Worm (Caenorhabditis elegans): Measurements from ENCODE around the gene F21C10.7.

The F21C10.7 gene

ce11 chrV:9085845-9086244 is 26.7 kb upstream of the F21C10.7 start:
- no peak for TF ChIP-seq unc-62 (GFP tag; optimal IDR thresholded peaks at IDR 0.05)

- no peak for TF ChIP-seq unc-62 (GFP tag; optimal IDR thresholded peaks at IDR 0.05)
Observed at ce11 chrV:9088758-9089157, 23.8 kb upstream of the F21C10.7 start.

- no peak for TF ChIP-seq unc-62 (GFP tag; optimal IDR thresholded peaks at IDR 0.05)
Observed at ce11 chrV:9092209-9092608, 20.4 kb upstream of the F21C10.7 start, which contains the start of gene T27E4.1. TSS of gene T27E4.1 (plus strand) at chrV:9092345.

- no peak for TF ChIP-seq unc-62 (GFP tag; optimal IDR thresholded peaks at IDR 0.05)
Observed at ce11 chrV:9094060-9094628, 18.4 kb upstream of the F21C10.7 start.

ce11 chrV:9094976-9095375 is 17.6 kb upstream of the F21C10.7 start:
- no peak for TF ChIP-seq unc-62 (GFP tag; optimal IDR thresholded peaks at IDR 0.05)

ce11 chrV:9095613-9096317 is 16.8 kb upstream of the F21C10.7 start, which contains the start of gene F21C10.10:
TSS of gene F21C10.10 (plus strand) at chrV:9096267.
- TF ChIP-seq unc-62 (GFP tag; optimal IDR thresholded peaks at IDR 0.05) = no peak

- no peak for TF ChIP-seq unc-62 (GFP tag; optimal IDR thresholded peaks at IDR 0.05)
Observed at ce11 chrV:9096674-9097073, 15.9 kb upstream of the F21C10.7 start.

- no peak for TF ChIP-seq unc-62 (GFP tag; optimal IDR thresholded peaks at IDR 0.05)
Observed at ce11 chrV:9097213-9097612, 15.4 kb upstream of the F21C10.7 start.

ce11 chrV:9098280-9098973 is 14.1 kb upstream of the F21C10.7 start, which contains the start of gene F21C10.9:
TSS of gene F21C10.9 (minus strand) at chrV:9098696.
- no peak for TF ChIP-seq unc-62 (GFP tag; optimal IDR thresholded peaks at IDR 0.05)

- TF ChIP-seq unc-62 (GFP tag; optimal IDR thresholded peaks at IDR 0.05) = no peak
Observed at ce11 chrV:9101062-9101461, 11.5 kb upstream of the F21C10.7 start, which contains the start of gene frpr-6. TSS of gene frpr-6 (minus strand) at chrV:9101162.

- TF ChIP-seq unc-62 (GFP tag; optimal IDR thresholded peaks at IDR 0.05) = no peak
Observed at ce11 chrV:9108219-9108618, 4.3 kb upstream of the F21C10.7 start, which contains the start of gene F21C10.18. TSS of gene F21C10.18 (plus strand) at chrV:9108519.

ce11 chrV:9109281-9109680 is 3.3 kb upstream of the F21C10.7 start, which contains the start of gene pqn-31:
TSS of gene pqn-31 (plus strand) at chrV:9109581.
- no peak for TF ChIP-seq unc-62 (GFP tag; optimal IDR thresholded peaks at IDR 0.05)

ce11 chrV:9111957-9112356 is 610 bp upstream of the F21C10.7 start:
- TF ChIP-seq unc-62 (GFP tag; optimal IDR thresholded peaks at IDR 0.05) = no peak

ce11 chrV:9122004-9122403 is 9.4 kb downstream of the F21C10.7 start, which contains the start of gene F21C10.13:
TSS of gene F21C10.13 (plus strand) at chrV:9122304.
- no peak for TF ChIP-seq unc-62 (GFP tag; optimal IDR thresholded peaks at IDR 0.05)

- TF ChIP-seq unc-62 (GFP tag; optimal IDR thresholded peaks at IDR 0.05) = no peak
Observed at ce11 chrV:9123186-9123585, 10.6 kb downstream of the F21C10.7 start, which contains the start of gene F21C10.11. TSS of gene F21C10.11 (plus strand) at chrV:9123486.

- TF ChIP-seq unc-62 (GFP tag; optimal IDR thresholded peaks at IDR 0.05) = no peak
Observed at ce11 chrV:9124180-9124579, 11.6 kb downstream of the F21C10.7 start, which contains the start of gene F21C10.6. TSS of gene F21C10.6 (plus strand) at chrV:9124480.

Data from whole organism, dauer.